Fruit fly (Drosophila melanogaster): ENCODE measurements around the gene Mcr.

Gene Mcr

dm6 chr2L:8072692-8073091 is 10.1 kb downstream of the Mcr start, which contains the start of the genes MED20 and Trf:
TSS of gene MED20 (minus strand) at chr2L:8072848.
TSS of gene Trf (plus strand) at chr2L:8072895.
- TF ChIP-seq Rel (GFP tag; optimal IDR thresholded peaks at IDR 0.05) (no peak), Rel (tag; optimal IDR thresholded peaks at IDR 0.05) (no peak), psq (GFP tag; optimal IDR thresholded peaks at IDR 0.05) (no peak), sv (GFP tag; optimal IDR thresholded peaks at IDR 0.05) (no peak), Hnf4 (GFP tag; optimal IDR thresholded peaks at IDR 0.05) (no peak), dsf (GFP tag; optimal IDR thresholded peaks at IDR 0.05; ENCODE audit: borderline replicate concordance) (no peak), rgr (GFP tag; optimal IDR thresholded peaks at IDR 0.05) (no peak)

dm6 chr2L:8071112-8071976 is 11.4 kb downstream of the Mcr start, which contains the start of gene poe:
TSS of gene poe (minus strand) at chr2L:8071624.
- TF ChIP-seq dsf (GFP tag; optimal IDR thresholded peaks at IDR 0.05; ENCODE audit: borderline replicate concordance), result no peak
- TF ChIP-seq brk (GFP tag; optimal IDR thresholded peaks at IDR 0.05), result no peak
- no peak for TF ChIP-seq Dif (GFP tag; optimal IDR thresholded peaks at IDR 0.05; ENCODE audit: partially characterized antibody)
- TF ChIP-seq CrebA (GFP tag; optimal IDR thresholded peaks at IDR 0.05; ENCODE audit: borderline replicate concordance), result no peak
- no peak for TF ChIP-seq Hnf4 (GFP tag; optimal IDR thresholded peaks at IDR 0.05)
- TF ChIP-seq Abd-B (GFP tag; optimal IDR thresholded peaks at IDR 0.05), result no peak
- no peak for TF ChIP-seq Vsx2 (GFP tag; optimal IDR thresholded peaks at IDR 0.05; ENCODE audit: partially characterized antibody)
- no peak for TF ChIP-seq woc (GFP tag; optimal IDR thresholded peaks at IDR 0.05)
- TF ChIP-seq usp (GFP tag; optimal IDR thresholded peaks at IDR 0.05), result no peak
- TF ChIP-seq rgr (GFP tag; optimal IDR thresholded peaks at IDR 0.05), result no peak
- TF ChIP-seq sv (GFP tag; optimal IDR thresholded peaks at IDR 0.05), result no peak
- no peak for TF ChIP-seq Rel (GFP tag; optimal IDR thresholded peaks at IDR 0.05)
- peak; percentile 78 for TF ChIP-seq Rel (tag; optimal IDR thresholded peaks at IDR 0.05)
- TF ChIP-seq fru (GFP tag; optimal IDR thresholded peaks at IDR 0.05), result no peak
- no peak for TF ChIP-seq Myc (optimal IDR thresholded peaks at IDR 0.05)
- TF ChIP-seq Dfd (GFP tag; optimal IDR thresholded peaks at IDR 0.05), result no peak
- peak; percentile 62 for TF ChIP-seq Sp1 (GFP tag; optimal IDR thresholded peaks at IDR 0.05)
- no peak for TF ChIP-seq CG9705 (GFP tag; optimal IDR thresholded peaks at IDR 0.05)
- TF ChIP-seq Hr83 (GFP tag; optimal IDR thresholded peaks at IDR 0.05; ENCODE audit: poor library complexity, severe bottlenecking), result peak; percentile 68

dm6 chr2L:8043282-8043668 is 39.5 kb downstream of the Mcr start, which contains the start of gene Megf8:
TSS of gene Megf8 (plus strand) at chr2L:8043471.
- no peak for TF ChIP-seq pan (optimal IDR thresholded peaks at IDR 0.05)
- TF ChIP-seq Jra (GFP tag; optimal IDR thresholded peaks at IDR 0.05), result no peak
- no peak for TF ChIP-seq jim (GFP tag; optimal IDR thresholded peaks at IDR 0.05)
- TF ChIP-seq Myc (optimal IDR thresholded peaks at IDR 0.05), result no peak
- TF ChIP-seq N (GFP tag; optimal IDR thresholded peaks at IDR 0.05), result no peak
- TF ChIP-seq br (GFP tag; optimal IDR thresholded peaks at IDR 0.05), result no peak
- TF ChIP-seq brk (GFP tag; optimal IDR thresholded peaks at IDR 0.05), result no peak
- TF ChIP-seq dl (GFP tag; optimal IDR thresholded peaks at IDR 0.05; ENCODE audit: insufficient read depth in 1 of 2, partially characterized antibody in 2 of 2), result no peak

dm6 chr2L:8042645-8043281 is 40.0 kb downstream of the Mcr start, which contains the start of gene RpL36A:
TSS of gene RpL36A (minus strand) at chr2L:8042909.
- TF ChIP-seq Sp1 (GFP tag; optimal IDR thresholded peaks at IDR 0.05) (peak; percentile 67), Myc (optimal IDR thresholded peaks at IDR 0.05) (no peak), CrebA (GFP tag; optimal IDR thresholded peaks at IDR 0.05; ENCODE audit: borderline replicate concordance) (no peak), Hr83 (GFP tag; optimal IDR thresholded peaks at IDR 0.05; ENCODE audit: poor library complexity, severe bottlenecking) (no peak), usp (GFP tag; optimal IDR thresholded peaks at IDR 0.05) (no peak), br (GFP tag; optimal IDR thresholded peaks at IDR 0.05) (no peak), Dif (GFP tag; optimal IDR thresholded peaks at IDR 0.05; ENCODE audit: partially characterized antibody) (no peak), rgr (GFP tag; optimal IDR thresholded peaks at IDR 0.05) (no peak), ey (GFP tag; optimal IDR thresholded peaks at IDR 0.05) (no peak), CG32264 (GFP tag; optimal IDR thresholded peaks at IDR 0.05) (no peak), HLH106 (tag; optimal IDR thresholded peaks at IDR 0.05) (peak; percentile 17), CG9705 (GFP tag; optimal IDR thresholded peaks at IDR 0.05) (peak; percentile 25), dsf (GFP tag; optimal IDR thresholded peaks at IDR 0.05; ENCODE audit: borderline replicate concordance) (no peak), dl (GFP tag; optimal IDR thresholded peaks at IDR 0.05; ENCODE audit: insufficient read depth in 1 of 2, partially characterized antibody in 2 of 2) (no peak), Hnf4 (GFP tag; optimal IDR thresholded peaks at IDR 0.05) (no peak), Vsx2 (GFP tag; optimal IDR thresholded peaks at IDR 0.05; ENCODE audit: partially characterized antibody) (no peak), dmrt93B (GFP tag; optimal IDR thresholded peaks at IDR 0.05) (no peak), woc (GFP tag; optimal IDR thresholded peaks at IDR 0.05) (no peak), Hr78 (GFP tag; optimal IDR thresholded peaks at IDR 0.05) (no peak), brk (GFP tag; optimal IDR thresholded peaks at IDR 0.05) (no peak), tai (GFP tag; optimal IDR thresholded peaks at IDR 0.05) (no peak), Abd-B (GFP tag; optimal IDR thresholded peaks at IDR 0.05) (no peak), Dfd (GFP tag; optimal IDR thresholded peaks at IDR 0.05) (no peak), foxo (GFP tag; optimal IDR thresholded peaks at IDR 0.05) (peak in 1 of 2 experiments; percentile 45), sv (GFP tag; optimal IDR thresholded peaks at IDR 0.05) (peak; percentile 16), h (GFP tag; optimal IDR thresholded peaks at IDR 0.05) (peak; percentile 50), GATAd (GFP tag; optimal IDR thresholded peaks at IDR 0.05) (no peak), pan (optimal IDR thresholded peaks at IDR 0.05) (no peak), N (GFP tag; optimal IDR thresholded peaks at IDR 0.05) (no peak), sage (GFP tag; optimal IDR thresholded peaks at IDR 0.05) (no peak), Mio (GFP tag; optimal IDR thresholded peaks at IDR 0.05) (no peak), Rel (GFP tag; optimal IDR thresholded peaks at IDR 0.05) (no peak), Rel (tag; optimal IDR thresholded peaks at IDR 0.05) (peak; percentile 50)
